Worm (Caenorhabditis elegans): ENCODE measurements around the gene spig-7.

DNA sequence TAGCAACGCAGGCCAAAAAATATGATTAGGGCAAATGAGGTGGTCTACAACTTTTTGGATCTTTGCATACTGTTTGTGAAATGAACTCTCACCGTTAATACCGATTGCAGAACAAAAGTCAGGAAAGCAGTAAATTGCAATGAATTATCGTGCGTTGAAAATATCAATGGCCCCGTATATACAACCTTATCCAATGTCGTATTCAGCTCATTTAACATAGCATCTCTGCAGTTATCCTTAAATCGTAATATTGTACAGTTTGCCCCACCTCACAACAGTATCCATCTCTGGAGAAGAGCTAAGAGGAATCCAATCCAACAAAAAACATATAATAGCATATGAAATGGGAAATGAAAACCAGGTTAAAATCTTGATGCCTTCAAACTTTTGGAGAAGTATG is 37.9 kb downstream of the spig-7 start:
- TF ChIP-seq ceh-62 (tag; optimal IDR thresholded peaks at IDR 0.05) = no peak
- TF ChIP-seq ceh-20 (GFP tag; IDR thresholded peaks at IDR 0.05) = no peak

All from whole organism, L4 larva.